Fruit fly (Drosophila melanogaster) whole organism, embryonic: ENCODE results near the gene corn.

Experiments used
- Abd-B ChIP-seq: fragments of 200-800 bp; sonication (Bioruptor generic); optimal IDR thresholded peaks from 2 replicates; lab custom pipeline; 2018; ENCODE audit warnings: missing biosample characterization, mild to moderate bottlenecking, missing genetic modification characterization, moderate library complexity
- Asciz ChIP-seq: fragments of 200-800 bp; sonication (Bioruptor generic); optimal IDR thresholded peaks from 2 replicates; lab custom pipeline; 2017; ENCODE audit warnings: missing biosample characterization, mild to moderate bottlenecking, missing genetic modification characterization, missing genetic modification reagents
- Awh ChIP-seq: fragments of 200-800 bp; sonication (Bioruptor generic); IDR thresholded peaks from 2 replicates; pipeline ENCODE4, ENCODE4 v1.3.6; 2022; ENCODE audit warnings: missing biosample characterization, missing genetic modification characterization
- B-H1 ChIP-seq: fragments of 200-800 bp; sonication (Bioruptor generic); IDR thresholded peaks from 3 replicates; pipeline ENCODE4 v1.3.6; 2022; ENCODE audit warnings: missing biosample characterization, missing genetic modification characterization
- CG10543 ChIP-seq: fragments of 200-800 bp; sonication (Bioruptor generic); optimal IDR thresholded peaks from 3 replicates; lab custom pipeline; 2017; ENCODE audit warnings: missing biosample characterization, mild to moderate bottlenecking, missing genetic modification characterization, moderate library complexity
- CG10654 ChIP-seq: fragments of 200-800 bp; sonication (Bioruptor generic); optimal IDR thresholded peaks from 2 replicates; lab custom pipeline; 2016; ENCODE audit warnings: missing biosample characterization, missing genetic modification characterization
- CG12391 ChIP-seq: fragments of 200-800 bp; sonication (Bioruptor generic); optimal IDR thresholded peaks from 3 replicates; lab custom pipeline; 2018; ENCODE audit warnings: missing biosample characterization, mild to moderate bottlenecking, missing genetic modification characterization, moderate library complexity
- CG13424 ChIP-seq: fragments of 200-800 bp; sonication (Bioruptor generic); optimal IDR thresholded peaks from 2 replicates; lab custom pipeline; 2019; ENCODE audit warnings: missing biosample characterization, mild to moderate bottlenecking, missing genetic modification characterization, moderate library complexity
- CG14441 ChIP-seq: fragments of 200-800 bp; sonication (Bioruptor generic); IDR thresholded peaks from 2 replicates; pipeline ENCODE4 v1.3.6; 2022; ENCODE audit warnings: missing biosample characterization, missing genetic modification characterization
- CG14965 ChIP-seq: fragments of 200-800 bp; sonication (Bioruptor generic); optimal IDR thresholded peaks from 2 replicates; lab custom pipeline; 2016; ENCODE audit warnings: missing biosample characterization, missing genetic modification characterization, borderline replicate concordance
- CG16779 ChIP-seq: fragments of 200-800 bp; sonication (Bioruptor generic); IDR thresholded peaks from 2 replicates; pipeline ENCODE4 v1.3.6; 2022; ENCODE audit warnings: missing biosample characterization, missing genetic modification characterization
- CG17802 ChIP-seq: fragments of 200-800 bp; sonication (Bioruptor generic); optimal IDR thresholded peaks from 2 replicates; lab custom pipeline; 2018; ENCODE audit warnings: missing biosample characterization, mild to moderate bottlenecking, missing genetic modification characterization, moderate library complexity
- CG17829 ChIP-seq: fragments of 200-800 bp; optimal IDR thresholded peaks from 2 replicates; lab custom pipeline; 2019; ENCODE audit warnings: missing biosample characterization, mild to moderate bottlenecking, missing genetic modification characterization, moderate library complexity
- CG2120 ChIP-seq: fragments of 200-800 bp; sonication (Bioruptor generic); optimal IDR thresholded peaks from 3 replicates; lab custom pipeline; 2016; ENCODE audit warnings: missing biosample characterization, missing genetic modification characterization
- CG30403 ChIP-seq: fragments of 200-800 bp; sonication (Bioruptor generic); optimal IDR thresholded peaks from 3 replicates; lab custom pipeline; 2016; ENCODE audit warnings: missing biosample characterization, missing genetic modification characterization
- CG3065 ChIP-seq: fragments of 200-800 bp; sonication (Bioruptor generic); optimal IDR thresholded peaks from 2 replicates; lab custom pipeline; 2016; ENCODE audit warnings: missing biosample characterization, missing genetic modification characterization
- CG31388 ChIP-seq: fragments of 200-800 bp; sonication (Bioruptor generic); optimal IDR thresholded peaks from 2 replicates; lab custom pipeline; 2016; ENCODE audit warnings: missing biosample characterization, missing genetic modification characterization
- CG3163 ChIP-seq: fragments of 200-800 bp; sonication (Bioruptor generic); optimal IDR thresholded peaks from 3 replicates; lab custom pipeline; 2016; ENCODE audit warnings: missing biosample characterization, missing genetic modification characterization
- CG3407 ChIP-seq: fragments of 200-800 bp; sonication (Bioruptor generic); optimal IDR thresholded peaks from 2 replicates; lab custom pipeline; 2018; ENCODE audit warnings: missing biosample characterization, mild to moderate bottlenecking, missing genetic modification characterization
- CG43689 ChIP-seq: fragments of 200-800 bp; sonication (Bioruptor generic); IDR thresholded peaks from 2 replicates; pipeline ENCODE4 v1.3.6; 2022; ENCODE audit warnings: missing biosample characterization, missing genetic modification characterization
- CG4424 ChIP-seq: fragments of 200-800 bp; sonication (Bioruptor generic); optimal IDR thresholded peaks from 3 replicates; lab custom pipeline; 2016; ENCODE audit warnings: missing biosample characterization, missing genetic modification characterization
- CG4617 ChIP-seq: fragments of 200-800 bp; sonication (Bioruptor generic); optimal IDR thresholded peaks from 3 replicates; lab custom pipeline; 2016; ENCODE audit warnings: missing biosample characterization, missing genetic modification characterization, borderline replicate concordance
- CG6254 ChIP-seq: fragments of 200-800 bp; sonication (Bioruptor generic); optimal IDR thresholded peaks from 3 replicates; lab custom pipeline; 2017; ENCODE audit warnings: mild to moderate bottlenecking, missing biosample characterization, missing genetic modification reagents, missing genetic modification characterization
- CG6689 ChIP-seq: fragments of 200-800 bp; sonication (Bioruptor generic); IDR thresholded peaks from 2 replicates; pipeline ENCODE4 v1.3.6; 2022; ENCODE audit warnings: missing biosample characterization, missing genetic modification characterization
- CG7372 ChIP-seq: fragments of 200-800 bp; sonication (Bioruptor generic); IDR thresholded peaks from 2 replicates; pipeline ENCODE4 v1.3.6; 2022; ENCODE audit warnings: missing biosample characterization, missing genetic modification characterization
- CG7745 ChIP-seq: fragments of 200-800 bp; sonication (Bioruptor generic); optimal IDR thresholded peaks from 2 replicates; lab custom pipeline; 2018; ENCODE audit warnings: missing biosample characterization, mild to moderate bottlenecking, missing genetic modification characterization, moderate library complexity
- CG7928 ChIP-seq: fragments of 200-800 bp; sonication (Bioruptor generic); optimal IDR thresholded peaks from 2 replicates; lab custom pipeline; 2017; ENCODE audit warnings: missing biosample characterization, mild to moderate bottlenecking, missing genetic modification characterization
- CG7963 ChIP-seq: fragments of 200-800 bp; sonication (Bioruptor generic); IDR thresholded peaks from 3 replicates; pipeline ENCODE4 v1.3.6; 2022; ENCODE audit warnings: missing biosample characterization, missing genetic modification characterization; ENCODE audit not compliant: partially characterized antibody
- E2f1 ChIP-seq: fragments of 200-800 bp; sonication (Bioruptor generic); IDR thresholded peaks from 2 replicates; pipeline ENCODE4 v1.3.6; 2022; ENCODE audit warnings: missing biosample characterization, missing genetic modification characterization
- E2f2 ChIP-seq: fragments of 200-800 bp; sonication (Bioruptor generic); IDR thresholded peaks from 2 replicates; pipeline ENCODE4 v1.3.6; 2022; ENCODE audit warnings: missing biosample characterization, missing genetic modification characterization
- HLH54F ChIP-seq: fragments of 200-800 bp; sonication (Bioruptor generic); optimal IDR thresholded peaks from 3 replicates; lab custom pipeline; 2016; ENCODE audit warnings: missing biosample characterization, missing genetic modification characterization
- Hsf ChIP-seq: fragments of 200-800 bp; sonication (Bioruptor generic); optimal IDR thresholded peaks from 3 replicates; lab custom pipeline; 2016; ENCODE audit warnings: missing biosample characterization, missing genetic modification characterization
- Med ChIP-seq: fragments of 200-800 bp; sonication (Bioruptor generic); peaks from one replicate; lab custom pipeline; 2016; ENCODE audit warnings: missing biosample characterization, missing genetic modification characterization, mild to moderate bottlenecking, inconsistent platforms, moderate library complexity
- Ssrp ChIP-seq: fragments of 200-800 bp; sonication (Bioruptor generic); optimal IDR thresholded peaks from 2 replicates; lab custom pipeline; 2018; ENCODE audit warnings: missing biosample characterization, mild to moderate bottlenecking, missing genetic modification characterization, moderate library complexity
- TFAM ChIP-seq: fragments of 200-800 bp; sonication (Bioruptor generic); optimal IDR thresholded peaks from 2 replicates; lab custom pipeline; 2017; ENCODE audit warnings: missing biosample characterization, missing genetic modification characterization, inconsistent platforms
- bab2 ChIP-seq: fragments of 200-800 bp; sonication (Bioruptor generic); optimal IDR thresholded peaks from 2 replicates; lab custom pipeline; 2016; ENCODE audit warnings: missing biosample characterization, missing genetic modification characterization
- danr ChIP-seq: fragments of 200-800 bp; sonication (Bioruptor generic); IDR thresholded peaks from 2 replicates; pipeline ENCODE4 v1.3.6; 2022; ENCODE audit warnings: missing biosample characterization, missing genetic modification characterization
- gro ChIP-seq: fragments of 200-800 bp; sonication (Bioruptor generic); optimal IDR thresholded peaks from 2 replicates; lab custom pipeline; 2016; ENCODE audit warnings: missing biosample characterization, missing genetic modification characterization
- ken ChIP-seq: fragments of 200-800 bp; sonication (Bioruptor generic); IDR thresholded peaks from 3 replicates; pipeline ENCODE4 v1.3.6; 2022; ENCODE audit warnings: missing biosample characterization, missing genetic modification characterization
- lov ChIP-seq, 2 experiments: fragments of 200-800 bp in 1 of 2; fragments of >200 bp in 1 of 2; sonication (Bioruptor generic) in 1 of 2; IDR thresholded peaks in 1 of 2; optimal IDR thresholded peaks in 1 of 2; 2 replicates in 1 of 2; 3 replicates in 1 of 2; pipeline versions ENCODE4 v1.3.6 to Lab custom; 2017 to 2022; ENCODE audit warnings: missing biosample characterization in 1 of 2, missing genetic modification characterization in 1 of 2
- luna ChIP-seq: fragments of 200-800 bp; sonication (Bioruptor generic); optimal IDR thresholded peaks from 2 replicates; lab custom pipeline; 2016; ENCODE audit warnings: missing biosample characterization, missing genetic modification characterization
- nerfin-1 ChIP-seq: fragments of 200-800 bp; sonication (Bioruptor generic); optimal IDR thresholded peaks from 3 replicates; lab custom pipeline; 2019; ENCODE audit warnings: missing biosample characterization, mild to moderate bottlenecking, missing genetic modification characterization, moderate library complexity
- phol ChIP-seq: fragments of 200-800 bp; sonication (Bioruptor generic); optimal IDR thresholded peaks from 3 replicates; lab custom pipeline; 2018; ENCODE audit warnings: missing biosample characterization, mild to moderate bottlenecking, missing genetic modification characterization, moderate library complexity
- sens-2 ChIP-seq: fragments of 200-800 bp; sonication (Bioruptor generic); IDR thresholded peaks from 2 replicates; pipeline ENCODE4 v1.3.6; 2022; ENCODE audit warnings: missing biosample characterization, missing genetic modification characterization
- sisA ChIP-seq: fragments of 200-800 bp; sonication (Bioruptor generic); IDR thresholded peaks from 2 replicates; pipeline ENCODE4 v1.3.6; 2022; ENCODE audit warnings: missing biosample characterization, missing genetic modification characterization
- tin ChIP-seq: fragments of 200-800 bp; sonication (Bioruptor generic); optimal IDR thresholded peaks from 3 replicates; lab custom pipeline; 2016; ENCODE audit warnings: missing biosample characterization, missing genetic modification characterization
- usp ChIP-seq: fragments of >200 bp; optimal IDR thresholded peaks from 2 replicates; lab custom pipeline; 2017; ENCODE audit warnings: missing biosample characterization, missing genetic modification characterization
- yki ChIP-seq: fragments of >200 bp; optimal IDR thresholded peaks from 3 replicates; lab custom pipeline; 2018
- zen2 ChIP-seq: fragments of 200-800 bp; sonication (Bioruptor generic); IDR thresholded peaks from 3 replicates; pipeline ENCODE4 v1.3.6; 2022; ENCODE audit warnings: missing biosample characterization, missing genetic modification characterization; ENCODE audit not compliant: partially characterized antibody

corn gene

DNA sequence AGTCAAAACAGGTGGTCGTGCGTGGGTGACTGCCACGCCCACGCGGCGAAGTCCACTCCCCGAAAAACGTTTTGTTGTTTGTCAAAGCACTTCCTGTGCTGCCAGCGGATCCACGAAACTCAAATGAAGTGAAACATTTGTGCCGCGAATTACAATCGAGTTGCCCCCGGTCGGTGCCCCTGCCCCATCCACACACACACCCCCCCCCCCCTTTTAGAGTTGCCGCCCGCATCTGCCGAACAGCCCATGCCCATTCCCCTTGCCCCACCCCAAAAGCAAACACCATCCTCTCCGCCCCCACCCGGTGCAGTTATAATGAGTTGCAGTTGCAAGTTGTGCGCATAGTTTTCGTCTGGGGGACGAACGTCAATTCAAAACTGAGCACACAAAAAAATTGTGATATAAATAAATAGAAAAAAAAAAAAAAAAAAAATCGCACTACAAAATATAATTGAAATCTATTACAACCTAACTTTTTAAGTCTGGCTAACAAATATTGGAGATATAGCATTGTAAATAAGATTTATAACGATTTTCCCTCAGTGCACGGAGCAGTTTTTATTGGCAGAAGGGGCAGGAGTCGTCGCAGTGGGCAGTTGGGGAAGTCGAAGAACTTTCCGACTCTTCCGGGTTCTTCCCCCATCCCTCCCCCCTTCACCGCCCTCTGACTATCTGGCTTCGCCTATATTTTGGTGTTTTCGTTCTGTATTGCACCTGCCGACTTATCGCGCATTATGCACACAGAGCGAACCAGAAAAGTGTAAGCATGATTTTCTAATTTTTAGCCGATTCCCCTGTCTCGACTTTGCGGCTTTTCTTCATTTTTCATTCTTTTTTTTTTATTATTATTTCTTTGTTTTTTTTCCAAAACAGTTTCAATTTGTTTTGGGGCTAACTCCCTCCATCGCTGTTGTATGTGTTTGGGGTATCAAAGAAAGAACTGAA, 5.1 kb downstream of the corn start (continued):
- peak; percentile 2 for TF ChIP-seq CG6254 (GFP tag; lab: Kevin White, UChicago)
- no peak for TF ChIP-seq luna (GFP tag; lab: Kevin White, UChicago)
- no peak for TF ChIP-seq CG7963 (GFP tag; lab: Robert Waterston, UW)
- peak; percentile 75; the same call in 2 of the 3 replicates for TF ChIP-seq ken
- no peak for TF ChIP-seq CG14441 (GFP tag; lab: Robert Waterston, UW)
- TF ChIP-seq Hsf: peak; percentile 64
- peak; percentile 74 for TF ChIP-seq phol
- no peak for TF ChIP-seq CG7372 (GFP tag; lab: Robert Waterston, UW)
- peak; percentile 77 for TF ChIP-seq CG4424 (GFP tag; lab: Kevin White, UChicago)
- no peak for TF ChIP-seq CG3065 (GFP tag; lab: Kevin White, UChicago)
- no peak for TF ChIP-seq Awh
- peak; percentile 6 for TF ChIP-seq TFAM (GFP tag; lab: Kevin White, UChicago)
- TF ChIP-seq Asciz: peak; percentile 43
- no peak; the same call in 1 of the 2 replicates for TF ChIP-seq danr
- TF ChIP-seq CG7745 (tag; lab: Kevin White, UChicago): peak; percentile 53
- peak; percentile 66 for TF ChIP-seq Ssrp (tag; lab: Kevin White, UChicago)
- peak; percentile 67 for TF ChIP-seq CG17829 (tag; lab: Kevin White, UChicago)
- TF ChIP-seq E2f2: no peak; the same call in 1 of the 2 replicates
- peak; percentile 1 for TF ChIP-seq CG17802 (tag; lab: Kevin White, UChicago)
- peak; percentile 43 for TF ChIP-seq CG30403 (GFP tag; lab: Kevin White, UChicago)
- no peak for TF ChIP-seq CG16779 (GFP tag; lab: Robert Waterston, UW)
- peak; percentile 73 for TF ChIP-seq sisA
- no peak for TF ChIP-seq CG7928 (GFP tag; lab: Kevin White, UChicago)
- no peak for TF ChIP-seq CG3163 (GFP tag; lab: Kevin White, UChicago)
- peak; percentile 44; the same call in 1 of the 2 replicates for TF ChIP-seq sens-2 (GFP tag; lab: Robert Waterston, UW)
- TF ChIP-seq usp (GFP tag; lab: Kevin White, UChicago): no peak
- no peak for TF ChIP-seq B-H1 (GFP tag; lab: Robert Waterston, UW)
- peak; percentile 28 for TF ChIP-seq bab2 (GFP tag; lab: Kevin White, UChicago)
- peak; percentile 69 for TF ChIP-seq CG12391 (tag; lab: Kevin White, UChicago)
- peak; percentile 12 for TF ChIP-seq CG4617 (GFP tag; lab: Kevin White, UChicago)
- no peak for TF ChIP-seq CG43689
- TF ChIP-seq E2f1 (GFP tag; lab: Robert Waterston, UW): peak; percentile 65
- TF ChIP-seq gro (GFP tag; lab: Kevin White, UChicago): no peak
- TF ChIP-seq nerfin-1: peak; percentile 39
- TF ChIP-seq CG14965 (GFP tag; lab: Kevin White, UChicago): no peak
- TF ChIP-seq CG10543: no peak
- TF ChIP-seq lov (optimal IDR thresholded peaks at IDR 0.05; lab: Kevin White, UChicago): no peak
- TF ChIP-seq lov (GFP tag; IDR thresholded peaks at IDR 0.05; lab: Robert Waterston, UW): peak; percentile 80
- TF ChIP-seq HLH54F (GFP tag; lab: Kevin White, UChicago): no peak
- TF ChIP-seq Med (GFP tag; lab: Kevin White, UChicago): peak; percentile 30
- TF ChIP-seq CG6689: peak; percentile 77
- TF ChIP-seq zen2 (GFP tag; lab: Robert Waterston, UW): no peak
- peak; percentile 62 for TF ChIP-seq tin (GFP tag; lab: Kevin White, UChicago)
- no peak for TF ChIP-seq CG2120
- peak; percentile 32 for TF ChIP-seq CG3407
- peak; percentile 19 for TF ChIP-seq CG10654 (GFP tag; lab: Kevin White, UChicago)
- peak; percentile 38 for TF ChIP-seq Abd-B (GFP tag; lab: Kevin White, UChicago)
- TF ChIP-seq CG31388 (GFP tag; lab: Kevin White, UChicago): no peak
- no peak for TF ChIP-seq yki (lab: Kevin White, UChicago)
- peak; percentile 41 for TF ChIP-seq CG13424 (tag; lab: Kevin White, UChicago)
